Fruit fly (Drosophila melanogaster) whole organism, embryonic: ENCODE data around the gene hng2.

Source experiments
- Atf-2 ChIP-seq: fragments of 200-800 bp; sonication (Bioruptor generic); optimal IDR thresholded peaks from 2 replicates; lab custom pipeline; 2016; ENCODE audit warnings: missing biosample characterization, missing genetic modification characterization
- CG10267 ChIP-seq: fragments of 200-800 bp; sonication (Bioruptor generic); optimal IDR thresholded peaks from 2 replicates; lab custom pipeline; 2018; ENCODE audit warnings: missing biosample characterization, mild to moderate bottlenecking, missing genetic modification characterization, moderate library complexity
- CG10431 ChIP-seq: fragments of 200-800 bp; sonication (Bioruptor generic); optimal IDR thresholded peaks from 3 replicates; lab custom pipeline; 2018; ENCODE audit warnings: missing biosample characterization, mild to moderate bottlenecking, missing genetic modification characterization
- CG10543 ChIP-seq: fragments of 200-800 bp; sonication (Bioruptor generic); optimal IDR thresholded peaks from 3 replicates; lab custom pipeline; 2017; ENCODE audit warnings: missing biosample characterization, mild to moderate bottlenecking, missing genetic modification characterization, moderate library complexity
- CG11696 ChIP-seq: fragments of 200-800 bp; sonication (Bioruptor generic); IDR thresholded peaks from 2 replicates; pipeline ENCODE4 v1.3.6; 2022; ENCODE audit warnings: missing biosample characterization, missing genetic modification characterization
- CG13296 ChIP-seq: fragments of 200-800 bp; sonication (Bioruptor generic); optimal IDR thresholded peaks from 3 replicates; lab custom pipeline; 2018; ENCODE audit warnings: missing biosample characterization, mild to moderate bottlenecking, missing genetic modification characterization
- CG13894 ChIP-seq: fragments of 200-800 bp; sonication (Bioruptor generic); optimal IDR thresholded peaks from 3 replicates; lab custom pipeline; 2018; ENCODE audit warnings: missing biosample characterization, mild to moderate bottlenecking, missing genetic modification characterization, moderate library complexity
- CG1647 ChIP-seq: fragments of 200-800 bp; sonication (Bioruptor generic); optimal IDR thresholded peaks from 3 replicates; lab custom pipeline; 2016; ENCODE audit warnings: missing biosample characterization, missing genetic modification characterization
- CG16813 ChIP-seq: fragments of 200-800 bp; sonication (Bioruptor generic); IDR thresholded peaks from 3 replicates; pipeline ENCODE4 v1.3.6; 2022; ENCODE audit warnings: missing biosample characterization, missing genetic modification characterization; ENCODE audit not compliant: partially characterized antibody
- CG16863 ChIP-seq: fragments of 200-800 bp; sonication (Bioruptor generic); optimal IDR thresholded peaks from 3 replicates; lab custom pipeline; 2016; ENCODE audit warnings: missing biosample characterization, missing genetic modification characterization
- CG2199 ChIP-seq: fragments of 200-800 bp; sonication (Bioruptor generic); IDR thresholded peaks from 3 replicates; pipeline ENCODE4 v1.3.6; 2022; ENCODE audit warnings: missing biosample characterization, missing genetic modification characterization
- CG2202 ChIP-seq: fragments of 200-800 bp; sonication (Bioruptor generic); optimal IDR thresholded peaks from 2 replicates; lab custom pipeline; 2018; ENCODE audit warnings: missing biosample characterization, mild to moderate bottlenecking, missing genetic modification characterization
- CG31388 ChIP-seq: fragments of 200-800 bp; sonication (Bioruptor generic); optimal IDR thresholded peaks from 2 replicates; lab custom pipeline; 2016; ENCODE audit warnings: missing biosample characterization, missing genetic modification characterization
- CG31441 ChIP-seq: fragments of 200-800 bp; sonication (Bioruptor generic); IDR thresholded peaks from 2 replicates; pipeline ENCODE4 v1.3.6; 2022; ENCODE audit warnings: missing biosample characterization, missing genetic modification characterization
- CG33213 ChIP-seq: fragments of 200-800 bp; sonication (Bioruptor generic); optimal IDR thresholded peaks from 3 replicates; lab custom pipeline; 2016; ENCODE audit warnings: missing biosample characterization, missing genetic modification characterization
- CG33557 ChIP-seq: fragments of 200-800 bp; sonication (Bioruptor generic); optimal IDR thresholded peaks from 2 replicates; lab custom pipeline; 2019; ENCODE audit warnings: missing biosample characterization, mild to moderate bottlenecking, missing genetic modification characterization, moderate library complexity
- CG42726 ChIP-seq: fragments of 200-800 bp; sonication (Bioruptor generic); IDR thresholded peaks from 2 replicates; pipeline ENCODE4 v1.3.6; 2022; ENCODE audit warnings: missing biosample characterization, missing genetic modification characterization; ENCODE audit not compliant: partially characterized antibody
- CG4328 ChIP-seq: fragments of 200-800 bp; sonication (Bioruptor generic); optimal IDR thresholded peaks from 3 replicates; lab custom pipeline; 2017; ENCODE audit warnings: missing biosample characterization, missing genetic modification reagents, missing genetic modification characterization
- CG4617 ChIP-seq: fragments of 200-800 bp; sonication (Bioruptor generic); optimal IDR thresholded peaks from 3 replicates; lab custom pipeline; 2016; ENCODE audit warnings: missing biosample characterization, missing genetic modification characterization, borderline replicate concordance
- CG5245 ChIP-seq: fragments of 200-800 bp; sonication (Bioruptor generic); optimal IDR thresholded peaks from 3 replicates; lab custom pipeline; 2016; ENCODE audit warnings: missing biosample characterization, missing genetic modification characterization
- CG6813 ChIP-seq: fragments of 200-800 bp; sonication (Bioruptor generic); optimal IDR thresholded peaks from 2 replicates; lab custom pipeline; 2017; ENCODE audit warnings: missing biosample characterization, missing genetic modification characterization, mild to moderate bottlenecking, moderate library complexity, missing genetic modification reagents
- CG7786 ChIP-seq: fragments of 200-800 bp; sonication (Bioruptor generic); optimal IDR thresholded peaks from 2 replicates; lab custom pipeline; 2016; ENCODE audit warnings: missing biosample characterization, missing genetic modification characterization
- CG8944 ChIP-seq: fragments of 200-800 bp; sonication (Bioruptor generic); optimal IDR thresholded peaks from 3 replicates; lab custom pipeline; 2016; ENCODE audit warnings: missing biosample characterization, missing genetic modification characterization
- CG9797 ChIP-seq: fragments of 200-800 bp; sonication (Bioruptor generic); optimal IDR thresholded peaks from 3 replicates; lab custom pipeline; 2018; ENCODE audit warnings: missing biosample characterization, mild to moderate bottlenecking, missing genetic modification characterization
- Fer3 ChIP-seq: fragments of 200-800 bp; sonication (Bioruptor generic); optimal IDR thresholded peaks from 2 replicates; lab custom pipeline; 2018; ENCODE audit warnings: missing biosample characterization, mild to moderate bottlenecking, missing genetic modification characterization, moderate library complexity
- Gug ChIP-seq: fragments of 200-800 bp; sonication (Bioruptor generic); IDR thresholded peaks from 4 replicates; pipeline ENCODE4 v1.3.6; 2022; ENCODE audit warnings: missing biosample characterization, missing genetic modification characterization
- HmgZ ChIP-seq: fragments of 200-800 bp; sonication (Bioruptor generic); optimal IDR thresholded peaks from 2 replicates; lab custom pipeline; 2018; ENCODE audit warnings: missing biosample characterization, mild to moderate bottlenecking, missing genetic modification characterization
- Max ChIP-seq: fragments of 200-800 bp; sonication (Bioruptor generic); optimal IDR thresholded peaks from 2 replicates; lab custom pipeline; 2016; ENCODE audit warnings: missing biosample characterization, mild to moderate bottlenecking, missing genetic modification characterization
- Rx ChIP-seq: fragments of 200-800 bp; sonication (Bioruptor generic); IDR thresholded peaks from 2 replicates; pipeline ENCODE4 v1.3.6; 2022; ENCODE audit warnings: missing biosample characterization, missing genetic modification characterization
- Xbp1 ChIP-seq: fragments of 200-800 bp; sonication (Bioruptor generic); optimal IDR thresholded peaks from 3 replicates; lab custom pipeline; 2016; ENCODE audit warnings: missing biosample characterization, mild to moderate bottlenecking, missing genetic modification characterization
- abd-A ChIP-seq: fragments of 200-800 bp; sonication (Bioruptor generic); optimal IDR thresholded peaks from 3 replicates; lab custom pipeline; 2019; ENCODE audit warnings: missing biosample characterization, mild to moderate bottlenecking, missing genetic modification characterization, moderate library complexity
- ase ChIP-seq: fragments of 200-800 bp; sonication (Bioruptor generic); IDR thresholded peaks from 3 replicates; pipeline ENCODE4 v1.3.6; 2022; ENCODE audit warnings: missing biosample characterization, missing genetic modification characterization
- ato ChIP-seq: fragments of 200-800 bp; sonication (Bioruptor generic); IDR thresholded peaks from 2 replicates; pipeline ENCODE4 v1.3.6; 2022; ENCODE audit warnings: missing biosample characterization, missing genetic modification characterization; ENCODE audit not compliant: partially characterized antibody
- bbx ChIP-seq: fragments of 200-800 bp; sonication (Bioruptor generic); IDR thresholded peaks from 2 replicates; pipeline ENCODE4 v1.3.6; 2022; ENCODE audit warnings: missing biosample characterization, missing genetic modification characterization; ENCODE audit not compliant: partially characterized antibody
- btn ChIP-seq: fragments of 200-800 bp; sonication (Bioruptor generic); optimal IDR thresholded peaks from 2 replicates; lab custom pipeline; 2016; ENCODE audit warnings: missing biosample characterization, missing genetic modification characterization
- cato ChIP-seq: fragments of 200-800 bp; sonication (Bioruptor generic); optimal IDR thresholded peaks from 2 replicates; lab custom pipeline; 2016; ENCODE audit warnings: missing biosample characterization, missing genetic modification characterization, borderline replicate concordance
- chinmo ChIP-seq: fragments of 200-800 bp; sonication (Bioruptor generic); IDR thresholded peaks from 4 replicates; pipeline ENCODE4 v1.3.6; 2022; ENCODE audit warnings: missing biosample characterization, missing genetic modification characterization; ENCODE audit not compliant: partially characterized antibody
- chm ChIP-seq: fragments of 200-800 bp; sonication (Bioruptor generic); IDR thresholded peaks from 2 replicates; pipeline ENCODE4 v1.3.6; 2022; ENCODE audit warnings: missing biosample characterization, missing genetic modification characterization
- eve ChIP-seq, 2 experiments: fragments of >200 bp; optimal IDR thresholded peaks; 2 replicates each; lab custom pipeline; 2017; ENCODE audit warnings: missing biosample characterization in 2 of 2, missing genetic modification characterization in 2 of 2
- fd102C ChIP-seq: fragments of 200-800 bp; sonication (Bioruptor generic); optimal IDR thresholded peaks from 2 replicates; lab custom pipeline; 2018; ENCODE audit warnings: missing biosample characterization, mild to moderate bottlenecking, missing genetic modification characterization, moderate library complexity
- gcm ChIP-seq: fragments of 200-800 bp; sonication (Bioruptor generic); optimal IDR thresholded peaks from 2 replicates; lab custom pipeline; 2019; ENCODE audit warnings: missing biosample characterization, mild to moderate bottlenecking, missing genetic modification characterization, moderate library complexity
- grn ChIP-seq: fragments of 200-800 bp; sonication (Bioruptor generic); optimal IDR thresholded peaks from 3 replicates; lab custom pipeline; 2017; ENCODE audit warnings: missing biosample characterization, missing genetic modification characterization
- jigr1 ChIP-seq: fragments of 200-800 bp; sonication (Bioruptor generic); IDR thresholded peaks from 3 replicates; pipeline ENCODE4 v1.3.6; 2022; ENCODE audit warnings: missing biosample characterization, missing genetic modification characterization
- lbe ChIP-seq: fragments of 200-800 bp; sonication (Bioruptor generic); optimal IDR thresholded peaks from 2 replicates; lab custom pipeline; 2016; ENCODE audit warnings: missing biosample characterization, mild to moderate bottlenecking, missing genetic modification characterization
- prd ChIP-seq, 3 experiments: fragments of >200 bp in 2 of 3; fragments of 200-800 bp in 1 of 3; sonication (Bioruptor generic) in 1 of 3; optimal IDR thresholded peaks in 2 of 3; IDR thresholded peaks in 1 of 3; 2 replicates in 2 of 3; 3 replicates in 1 of 3; pipeline versions ENCODE4 v1.3.6 to Lab custom; 2017 to 2022; ENCODE audit warnings: missing biosample characterization in 1 of 3, missing genetic modification characterization in 1 of 3
- pros ChIP-seq: fragments of 200-800 bp; sonication (Bioruptor generic); optimal IDR thresholded peaks from 3 replicates; lab custom pipeline; 2019; ENCODE audit warnings: missing biosample characterization, mild to moderate bottlenecking, missing genetic modification characterization, moderate library complexity
- psq ChIP-seq: fragments of 200-800 bp; sonication (Bioruptor generic); optimal IDR thresholded peaks from 2 replicates; lab custom pipeline; 2017; ENCODE audit warnings: missing biosample characterization, missing genetic modification characterization
- slbo ChIP-seq: fragments of 200-800 bp; sonication (Bioruptor generic); IDR thresholded peaks from 2 replicates; pipeline ENCODE4 v1.3.6; 2022; ENCODE audit warnings: missing biosample characterization, missing genetic modification characterization

The hng2 gene

dm6 chr3R:8812342-8812966 lies 6.3 kb downstream of the hng2 start (continued):
- TF ChIP-seq CG9797 (GFP tag; lab: Kevin White, UChicago) (no peak), CG16863 (GFP tag; lab: Kevin White, UChicago) (peak; percentile 47), CG4328 (no peak), cato (GFP tag; lab: Kevin White, UChicago) (no peak), Gug (GFP tag; lab: Robert Waterston, UW) (peak; percentile 39; the same call in 2 of the 4 replicates), Max (GFP tag; lab: Kevin White, UChicago) (peak; percentile 31), CG33557 (GFP tag; lab: Kevin White, UChicago) (no peak), CG6813 (peak; percentile 34), CG31388 (no peak), ato (GFP tag; lab: Robert Waterston, UW) (no peak), lbe (peak; percentile 4), ase (GFP tag; lab: Robert Waterston, UW) (peak; percentile 56; the same call in 1 of the 3 replicates), grn (peak; percentile 50), Fer3 (peak; percentile 39), CG8944 (GFP tag; lab: Kevin White, UChicago) (peak; percentile 31), CG2199 (GFP tag; lab: Robert Waterston, UW) (peak; percentile 85), eve (GFP tag; optimal IDR thresholded peaks at IDR 0.05; lab: Kevin White, UChicago) (peak in 1 of 2 experiments; percentile 83), CG13894 (tag; lab: Kevin White, UChicago) (peak; percentile 88), btn (GFP tag; lab: Kevin White, UChicago) (no peak), CG11696 (0 out of 2 replicates have a peak, but pooled peaks have one; percentile 12), slbo (GFP tag; lab: Robert Waterston, UW) (peak; percentile 67), bbx (GFP tag; lab: Robert Waterston, UW) (no peak; the same call in 1 of the 2 replicates), CG1647 (GFP tag; lab: Kevin White, UChicago) (peak; percentile 18), psq (GFP tag; lab: Kevin White, UChicago) (no peak), CG5245 (GFP tag; lab: Kevin White, UChicago) (no peak), jigr1 (GFP tag; lab: Robert Waterston, UW) (no peak), CG4617 (GFP tag; lab: Kevin White, UChicago) (no peak), CG10267 (tag; lab: Kevin White, UChicago) (peak; percentile 20), prd (optimal IDR thresholded peaks at IDR 0.05; lab: Kevin White, UChicago) (no peak), prd (GFP tag; IDR thresholded peaks at IDR 0.05; lab: Robert Waterston, UW) (peak; percentile 75), CG33213 (GFP tag; lab: Kevin White, UChicago) (no peak), CG31441 (GFP tag; lab: Robert Waterston, UW) (peak; percentile 39; the same call in 1 of the 2 replicates), CG13296 (GFP tag; lab: Kevin White, UChicago) (peak; percentile 40), abd-A (tag; lab: Kevin White, UChicago) (peak; percentile 48), Xbp1 (GFP tag; lab: Kevin White, UChicago) (peak; percentile 58), Atf-2 (GFP tag; lab: Kevin White, UChicago) (peak; percentile 42), CG10543 (GFP tag; lab: Kevin White, UChicago) (peak; percentile 31), CG10431 (GFP tag; lab: Kevin White, UChicago) (no peak), HmgZ (tag; lab: Kevin White, UChicago) (peak; percentile 22), gcm (GFP tag; lab: Kevin White, UChicago) (peak; percentile 52), CG42726 (GFP tag; lab: Robert Waterston, UW) (no peak), pros (GFP tag; lab: Kevin White, UChicago) (peak; percentile 82), CG16813 (GFP tag; lab: Robert Waterston, UW) (no peak), Rx (GFP tag; lab: Robert Waterston, UW) (no peak; the same call in 1 of the 2 replicates), CG2202 (no peak), chinmo (GFP tag; lab: Robert Waterston, UW) (0 out of 4 replicates have a peak, but pooled peaks have one; percentile 13), fd102C (GFP tag; lab: Kevin White, UChicago) (no peak), CG7786 (GFP tag; lab: Kevin White, UChicago) (peak; percentile 36), chm (GFP tag; lab: Robert Waterston, UW) (peak; percentile 73; the same call in 1 of the 2 replicates)
